Fruit fly (Drosophila melanogaster) whole organism, embryonic: ENCODE data around the gene CG6441.
A peak's percentile ranks its signal among the peaks of the same experiment; 100 is the strongest.

Experiments
- BtbVII ChIP-seq: fragments of 200-800 bp; sonication (Bioruptor generic); optimal IDR thresholded peaks from 3 replicates; lab custom pipeline; 2017; ENCODE audit warnings: missing biosample characterization, mild to moderate bottlenecking, missing genetic modification characterization
- CG12071 ChIP-seq: fragments of 200-800 bp; sonication (Bioruptor generic); optimal IDR thresholded peaks from 3 replicates; lab custom pipeline; 2018; ENCODE audit warnings: missing biosample characterization, mild to moderate bottlenecking, missing genetic modification characterization
- CG13287 ChIP-seq: fragments of 200-800 bp; sonication (Bioruptor generic); IDR thresholded peaks from 2 replicates; pipeline ENCODE4 v1.3.6; 2022; ENCODE audit warnings: missing biosample characterization, missing genetic modification characterization; ENCODE audit not compliant: partially characterized antibody
- CG13775 ChIP-seq: fragments of 200-800 bp; sonication (Bioruptor generic); optimal IDR thresholded peaks from 3 replicates; lab custom pipeline; 2017; ENCODE audit warnings: missing biosample characterization, mild to moderate bottlenecking, missing genetic modification characterization
- CG13894 ChIP-seq: fragments of 200-800 bp; sonication (Bioruptor generic); optimal IDR thresholded peaks from 3 replicates; lab custom pipeline; 2018; ENCODE audit warnings: missing biosample characterization, mild to moderate bottlenecking, missing genetic modification characterization, moderate library complexity
- CG14710 ChIP-seq: fragments of 200-800 bp; sonication (Bioruptor generic); optimal IDR thresholded peaks from 3 replicates; lab custom pipeline; 2019; ENCODE audit warnings: missing biosample characterization, mild to moderate bottlenecking, missing genetic modification characterization, moderate library complexity
- CG2120 ChIP-seq: fragments of 200-800 bp; sonication (Bioruptor generic); optimal IDR thresholded peaks from 3 replicates; lab custom pipeline; 2016; ENCODE audit warnings: missing biosample characterization, missing genetic modification characterization
- CG2678 ChIP-seq: fragments of 200-800 bp; sonication (Bioruptor generic); optimal IDR thresholded peaks from 3 replicates; lab custom pipeline; 2019; ENCODE audit warnings: missing biosample characterization, mild to moderate bottlenecking, missing genetic modification characterization, moderate library complexity
- CG3163 ChIP-seq: fragments of 200-800 bp; sonication (Bioruptor generic); optimal IDR thresholded peaks from 3 replicates; lab custom pipeline; 2016; ENCODE audit warnings: missing biosample characterization, missing genetic modification characterization
- CG34224 ChIP-seq: fragments of 200-800 bp; sonication (Bioruptor generic); IDR thresholded peaks from 3 replicates; pipeline ENCODE4 v1.3.6; 2022; ENCODE audit warnings: missing biosample characterization, missing genetic modification characterization; ENCODE audit not compliant: partially characterized antibody
- CG5245 ChIP-seq: fragments of 200-800 bp; sonication (Bioruptor generic); optimal IDR thresholded peaks from 3 replicates; lab custom pipeline; 2016; ENCODE audit warnings: missing biosample characterization, missing genetic modification characterization
- CG6254 ChIP-seq: fragments of 200-800 bp; sonication (Bioruptor generic); optimal IDR thresholded peaks from 3 replicates; lab custom pipeline; 2017; ENCODE audit warnings: mild to moderate bottlenecking, missing biosample characterization, missing genetic modification reagents, missing genetic modification characterization
- CG6765 ChIP-seq: fragments of 200-800 bp; sonication (Bioruptor generic); optimal IDR thresholded peaks from 3 replicates; lab custom pipeline; 2017; ENCODE audit warnings: missing biosample characterization, mild to moderate bottlenecking, missing genetic modification characterization
- CG7786 ChIP-seq: fragments of 200-800 bp; sonication (Bioruptor generic); optimal IDR thresholded peaks from 2 replicates; lab custom pipeline; 2016; ENCODE audit warnings: missing biosample characterization, missing genetic modification characterization
- CG8290 ChIP-seq, 3 experiments: fragments of 200-800 bp; sonication (Bioruptor generic); optimal IDR thresholded peaks; 2 replicates each; lab custom pipeline; 2016 to 2019; ENCODE audit warnings: missing biosample characterization in 3 of 3, missing genetic modification characterization in 3 of 3, mild to moderate bottlenecking in 2 of 3, moderate library complexity in 1 of 3
- CG8359 ChIP-seq: fragments of 200-800 bp; sonication (Bioruptor generic); optimal IDR thresholded peaks from 2 replicates; lab custom pipeline; 2017; ENCODE audit warnings: missing biosample characterization, mild to moderate bottlenecking, missing genetic modification characterization, borderline replicate concordance
- CG8924 ChIP-seq: fragments of 200-800 bp; optimal IDR thresholded peaks from 3 replicates; lab custom pipeline; 2019; ENCODE audit warnings: missing biosample characterization, mild to moderate bottlenecking, missing genetic modification characterization, moderate library complexity
- CG9727 ChIP-seq: fragments of 200-800 bp; sonication (Bioruptor generic); optimal IDR thresholded peaks from 3 replicates; lab custom pipeline; 2017; ENCODE audit warnings: missing biosample characterization, mild to moderate bottlenecking, missing genetic modification characterization
- CG9797 ChIP-seq: fragments of 200-800 bp; sonication (Bioruptor generic); optimal IDR thresholded peaks from 3 replicates; lab custom pipeline; 2018; ENCODE audit warnings: missing biosample characterization, mild to moderate bottlenecking, missing genetic modification characterization
- CG9817 ChIP-seq: fragments of 200-800 bp; sonication (Bioruptor generic); optimal IDR thresholded peaks from 2 replicates; lab custom pipeline; 2018; ENCODE audit warnings: missing biosample characterization, mild to moderate bottlenecking, missing genetic modification characterization, moderate library complexity
- CrebB ChIP-seq: fragments of 200-800 bp; sonication (Bioruptor generic); optimal IDR thresholded peaks from 3 replicates; lab custom pipeline; 2018; ENCODE audit warnings: missing biosample characterization, mild to moderate bottlenecking, missing genetic modification characterization
- D19B ChIP-seq: fragments of 200-800 bp; sonication (Bioruptor generic); optimal IDR thresholded peaks from 2 replicates; lab custom pipeline; 2017; ENCODE audit warnings: missing biosample characterization, mild to moderate bottlenecking, missing genetic modification characterization
- Deaf1 ChIP-seq: fragments of 200-800 bp; optimal IDR thresholded peaks from 3 replicates; lab custom pipeline; 2019; ENCODE audit warnings: missing biosample characterization, mild to moderate bottlenecking, missing genetic modification characterization, moderate library complexity
- Doc2 ChIP-seq: fragments of 200-800 bp; sonication (Bioruptor generic); IDR thresholded peaks from 2 replicates; pipeline ENCODE4 v1.3.6; 2022; ENCODE audit warnings: missing biosample characterization, missing genetic modification characterization
- E2f1 ChIP-seq: fragments of 200-800 bp; sonication (Bioruptor generic); IDR thresholded peaks from 2 replicates; pipeline ENCODE4 v1.3.6; 2022; ENCODE audit warnings: missing biosample characterization, missing genetic modification characterization
- Ets97D ChIP-seq: fragments of 200-800 bp; sonication (Bioruptor generic); optimal IDR thresholded peaks from 3 replicates; lab custom pipeline; 2016; ENCODE audit warnings: missing biosample characterization, missing genetic modification characterization
- Fer2 ChIP-seq: fragments of 200-800 bp; sonication (Bioruptor generic); optimal IDR thresholded peaks from 2 replicates; lab custom pipeline; 2018; ENCODE audit warnings: missing biosample characterization, mild to moderate bottlenecking, missing genetic modification characterization, moderate library complexity
- Hmr ChIP-seq: fragments of 200-800 bp; sonication (Bioruptor generic); optimal IDR thresholded peaks from 3 replicates; lab custom pipeline; 2017; ENCODE audit warnings: mild to moderate bottlenecking, missing biosample characterization, missing genetic modification reagents, missing genetic modification characterization
- Rfx ChIP-seq: fragments of 200-800 bp; sonication (Bioruptor generic); IDR thresholded peaks from 2 replicates; pipeline ENCODE4 v1.3.6; 2022; ENCODE audit warnings: missing biosample characterization, missing genetic modification characterization
- Spps ChIP-seq: fragments of 200-800 bp; sonication (Bioruptor generic); optimal IDR thresholded peaks from 2 replicates; lab custom pipeline; 2018; ENCODE audit warnings: missing biosample characterization, mild to moderate bottlenecking, missing genetic modification characterization
- Ssrp ChIP-seq: fragments of 200-800 bp; sonication (Bioruptor generic); optimal IDR thresholded peaks from 2 replicates; lab custom pipeline; 2018; ENCODE audit warnings: missing biosample characterization, mild to moderate bottlenecking, missing genetic modification characterization, moderate library complexity
- croc ChIP-seq: fragments of 200-800 bp; sonication (Bioruptor generic); conservative IDR thresholded peaks from 3 replicates; pipeline ENCODE4 v1.3.6; 2022; ENCODE audit warnings: missing biosample characterization, missing genetic modification characterization
- dimm ChIP-seq: fragments of 200-800 bp; sonication (Bioruptor generic); IDR thresholded peaks from 2 replicates; pipeline ENCODE4 v1.3.6; 2022; ENCODE audit warnings: missing biosample characterization, missing genetic modification characterization
- dmrt11E ChIP-seq: fragments of 200-800 bp; sonication (Bioruptor generic); optimal IDR thresholded peaks from 3 replicates; lab custom pipeline; 2018; ENCODE audit warnings: missing biosample characterization, mild to moderate bottlenecking, missing genetic modification characterization, moderate library complexity
- dysf ChIP-seq: fragments of 200-800 bp; sonication (Bioruptor generic); IDR thresholded peaks from 3 replicates; pipeline ENCODE4 v1.3.6; 2022; ENCODE audit warnings: missing biosample characterization, missing genetic modification characterization
- emc ChIP-seq: fragments of 200-800 bp; sonication (Bioruptor generic); optimal IDR thresholded peaks from 2 replicates; lab custom pipeline; 2016; ENCODE audit warnings: missing biosample characterization, missing genetic modification characterization
- fd3F ChIP-seq: fragments of 200-800 bp; sonication (Bioruptor generic); optimal IDR thresholded peaks from 2 replicates; lab custom pipeline; 2018; ENCODE audit warnings: missing biosample characterization, mild to moderate bottlenecking, missing genetic modification characterization, moderate library complexity
- fd64A ChIP-seq: fragments of 200-800 bp; sonication (Bioruptor generic); optimal IDR thresholded peaks from 3 replicates; lab custom pipeline; 2018; ENCODE audit warnings: missing biosample characterization, mild to moderate bottlenecking, missing genetic modification characterization
- her ChIP-seq: fragments of 200-800 bp; sonication (Bioruptor generic); optimal IDR thresholded peaks from 2 replicates; lab custom pipeline; 2016; ENCODE audit warnings: missing biosample characterization, missing genetic modification characterization
- kay ChIP-seq: fragments of 200-800 bp; sonication (Bioruptor generic); optimal IDR thresholded peaks from 2 replicates; lab custom pipeline; 2016; ENCODE audit warnings: missing biosample characterization, missing genetic modification characterization
- kni ChIP-seq: fragments of 200-800 bp; sonication (Bioruptor generic); optimal IDR thresholded peaks from 3 replicates; lab custom pipeline; 2017; ENCODE audit warnings: mild to moderate bottlenecking, missing biosample characterization, missing genetic modification reagents, missing genetic modification characterization
- nom ChIP-seq: fragments of 200-800 bp; sonication (Bioruptor generic); optimal IDR thresholded peaks from 2 replicates; lab custom pipeline; 2017; ENCODE audit warnings: missing biosample characterization, missing genetic modification characterization, mild to moderate bottlenecking, moderate library complexity, missing genetic modification reagents
- oc ChIP-seq: fragments of 200-800 bp; sonication (Bioruptor generic); optimal IDR thresholded peaks from 2 replicates; lab custom pipeline; 2018; ENCODE audit warnings: missing biosample characterization, mild to moderate bottlenecking, missing genetic modification characterization, moderate library complexity
- sc ChIP-seq, 3 experiments: fragments of >200 bp in 2 of 3; fragments of 200-800 bp in 1 of 3; sonication (Bioruptor generic) in 1 of 3; optimal IDR thresholded peaks; 2 replicates in 2 of 3; 3 replicates in 1 of 3; lab custom pipeline; 2017; ENCODE audit warnings: mild to moderate bottlenecking in 1 of 3, missing biosample characterization in 1 of 3, missing genetic modification characterization in 1 of 3, missing genetic modification reagents in 1 of 3
- slou ChIP-seq: fragments of 200-800 bp; sonication (Bioruptor generic); optimal IDR thresholded peaks from 3 replicates; lab custom pipeline; 2016; ENCODE audit warnings: missing biosample characterization, missing genetic modification characterization
- tap ChIP-seq: fragments of 200-800 bp; optimal IDR thresholded peaks from 3 replicates; lab custom pipeline; 2019; ENCODE audit warnings: missing biosample characterization, mild to moderate bottlenecking, missing genetic modification characterization, moderate library complexity
- toy ChIP-seq: fragments of 200-800 bp; sonication (Bioruptor generic); IDR thresholded peaks from 2 replicates; pipeline ENCODE4 v1.3.6; 2022; ENCODE audit warnings: missing biosample characterization, missing genetic modification characterization
- twi ChIP-seq: fragments of 200-800 bp; optimal IDR thresholded peaks from 2 replicates; lab custom pipeline; 2019; ENCODE audit warnings: missing biosample characterization, mild to moderate bottlenecking, missing genetic modification characterization, moderate library complexity
- vfl ChIP-seq: fragments of 200-800 bp; sonication (Bioruptor generic); optimal IDR thresholded peaks from 2 replicates; lab custom pipeline; 2016; ENCODE audit warnings: missing biosample characterization, missing genetic modification characterization

CG6441 gene

dm6 chr2L:7495987-7496503 is 21.5 kb downstream of the CG6441 start, which contains the start of gene Ziz (continued):
- TF ChIP-seq CG3163 (GFP tag; lab: Kevin White, UChicago) (peak; percentile 51), dmrt11E (no peak), Deaf1 (no peak), CG6765 (GFP tag; lab: Kevin White, UChicago) (no peak), nom (GFP tag; lab: Kevin White, UChicago) (peak; percentile 39), kay (peak; percentile 1), toy (no peak), D19B (GFP tag; lab: Kevin White, UChicago) (no peak), CG2120 (peak; percentile 45), fd64A (GFP tag; lab: Kevin White, UChicago) (no peak), CG2678 (tag; lab: Kevin White, UChicago) (peak; percentile 58), fd3F (GFP tag; lab: Kevin White, UChicago) (no peak), CG13894 (tag; lab: Kevin White, UChicago) (peak; percentile 76), BtbVII (no peak), CG9727 (GFP tag; lab: Kevin White, UChicago) (no peak), tap (tag; lab: Kevin White, UChicago) (peak; percentile 27), twi (tag; lab: Kevin White, UChicago) (peak; percentile 13), her (GFP tag; lab: Kevin White, UChicago) (peak; percentile 47), Ets97D (peak; percentile 84), CG12071 (peak; percentile 67), CG14710 (peak; percentile 75), CG34224 (GFP tag; lab: Robert Waterston, UW) (peak; percentile 57; the same call in 2 of the 3 replicates), CG8359 (no peak), CG6254 (GFP tag; lab: Kevin White, UChicago) (no peak), dysf (GFP tag; lab: Robert Waterston, UW) (no peak), Hmr (peak; percentile 87), CG8290 (GFP tag; optimal IDR thresholded peaks at IDR 0.05; lab: Kevin White, UChicago) (peak; percentile 65), CG8290 (tag; optimal IDR thresholded peaks at IDR 0.05; lab: Kevin White, UChicago) (peak in 1 of 2 experiments; percentile 86), Spps (tag; lab: Kevin White, UChicago) (no peak), CG9797 (GFP tag; lab: Kevin White, UChicago) (peak; percentile 98), Ssrp (no peak), dimm (GFP tag; lab: Robert Waterston, UW) (no peak), E2f1 (GFP tag; lab: Robert Waterston, UW) (0 out of 2 replicates have a peak, but pooled peaks have one; percentile 28), Fer2 (tag; lab: Kevin White, UChicago) (no peak), CrebB (tag; lab: Kevin White, UChicago) (peak; percentile 34), oc (peak; percentile 54), slou (GFP tag; lab: Kevin White, UChicago) (no peak), kni (GFP tag; lab: Kevin White, UChicago) (no peak), CG9817 (tag; lab: Kevin White, UChicago) (no peak), CG8924 (peak; percentile 47), Rfx (peak; percentile 67), CG13775 (no peak), CG13287 (GFP tag; lab: Robert Waterston, UW) (peak; percentile 63), croc (GFP tag; lab: Robert Waterston, UW) (no peak), CG7786 (GFP tag; lab: Kevin White, UChicago) (no peak), Doc2 (GFP tag; lab: Robert Waterston, UW) (no peak), CG5245 (GFP tag; lab: Kevin White, UChicago) (no peak), vfl (GFP tag; lab: Kevin White, UChicago) (peak; percentile 48), emc (GFP tag; lab: Kevin White, UChicago) (no peak), sc (optimal IDR thresholded peaks at IDR 0.05; lab: Kevin White, UChicago) (no peak), sc (GFP tag; optimal IDR thresholded peaks at IDR 0.05; lab: Kevin White, UChicago) (no peak)
